Fruit fly (Drosophila melanogaster): Measurements from ENCODE around the gene Mkk4.

Gene Mkk4

dm6 chr3R:8663668-8664283 is 13.2 kb upstream of the Mkk4 start, which contains the start of gene CG8032 (continued):
- TF ChIP-seq dsx (GFP tag; optimal IDR thresholded peaks at IDR 0.05; ENCODE audit: poor library complexity, severe bottlenecking) = peak; percentile 29
- TF ChIP-seq eg (GFP tag; IDR thresholded peaks at IDR 0.05) = no peak
- TF ChIP-seq OdsH (GFP tag; optimal IDR thresholded peaks at IDR 0.05) = peak; percentile 43
- TF ChIP-seq ss (GFP tag; optimal IDR thresholded peaks at IDR 0.05) = peak in 1 of 2 experiments; percentile 26
- TF ChIP-seq CG3919 (GFP tag; optimal IDR thresholded peaks at IDR 0.05) = peak; percentile 50
- TF ChIP-seq CG10669 (GFP tag; optimal IDR thresholded peaks at IDR 0.05) = no peak
- no peak for TF ChIP-seq Lpt (GFP tag; optimal IDR thresholded peaks at IDR 0.05)
- no peak for TF ChIP-seq CG4318 (GFP tag; optimal IDR thresholded peaks at IDR 0.05)
- peak; percentile 2 for TF ChIP-seq CG34406 (GFP tag; optimal IDR thresholded peaks at IDR 0.05)
- TF ChIP-seq Met (GFP tag; optimal IDR thresholded peaks at IDR 0.05) = peak; percentile 50
- TF ChIP-seq CG8119 (GFP tag; IDR thresholded peaks at IDR 0.05) = no peak
- TF ChIP-seq Eip78C (GFP tag) = peak; percentile 62
- TF ChIP-seq fkh (GFP tag; optimal IDR thresholded peaks at IDR 0.05) = peak; percentile 97
- TF ChIP-seq CG6854 (GFP tag; optimal IDR thresholded peaks at IDR 0.05) = no peak
- no peak for TF ChIP-seq Eip93F (GFP tag; optimal IDR thresholded peaks at IDR 0.05)
- peak; percentile 61 for TF ChIP-seq Sox102F (GFP tag; optimal IDR thresholded peaks at IDR 0.05)
- peak in 1 of 2 experiments; percentile 14 for TF ChIP-seq salr (GFP tag; optimal IDR thresholded peaks at IDR 0.05)
- no peak for TF ChIP-seq CG8632 (GFP tag; optimal IDR thresholded peaks at IDR 0.05)
- TF ChIP-seq esn (GFP tag; optimal IDR thresholded peaks at IDR 0.05) = peak; percentile 59

dm6 chr3R:8660661-8661060 is 10.1 kb upstream of the Mkk4 start, which contains the start of gene bel:
Gene bel (minus strand): TSS chr3R:8660761.
- no peak for TF ChIP-seq CG15336 (GFP tag; IDR thresholded peaks at IDR 0.05)
- TF ChIP-seq Hr38 (GFP tag; optimal IDR thresholded peaks at IDR 0.05) = no peak
- TF ChIP-seq CG6163 (GFP tag; IDR thresholded peaks at IDR 0.05) = no peak
- TF ChIP-seq CG11762 (GFP tag; optimal IDR thresholded peaks at IDR 0.05; ENCODE audit: insufficient read depth) = no peak
- no peak for TF ChIP-seq CG10669 (GFP tag; optimal IDR thresholded peaks at IDR 0.05)
- no peak for TF ChIP-seq Sox102F (GFP tag; optimal IDR thresholded peaks at IDR 0.05)
- TF ChIP-seq eg (GFP tag; IDR thresholded peaks at IDR 0.05) = no peak

- TF ChIP-seq Eip75B (GFP tag; optimal IDR thresholded peaks at IDR 0.05) (no peak), Sox102F (GFP tag; optimal IDR thresholded peaks at IDR 0.05) (no peak), spab (GFP tag; optimal IDR thresholded peaks at IDR 0.05) (no peak), CG3919 (GFP tag; optimal IDR thresholded peaks at IDR 0.05) (peak; percentile 36), CG6854 (GFP tag; optimal IDR thresholded peaks at IDR 0.05) (peak; percentile 27), CG11902 (GFP tag; optimal IDR thresholded peaks at IDR 0.05) (no peak), eg (GFP tag; IDR thresholded peaks at IDR 0.05) (0 out of 3 replicates have a peak, but pooled peaks have one; percentile 31), CG3032 (tag; optimal IDR thresholded peaks at IDR 0.05) (peak; percentile 29), Hr4 (GFP tag; optimal IDR thresholded peaks at IDR 0.05) (no peak), fd85E (GFP tag; optimal IDR thresholded peaks at IDR 0.05) (no peak), CG34406 (GFP tag; optimal IDR thresholded peaks at IDR 0.05) (no peak), CG8632 (GFP tag; optimal IDR thresholded peaks at IDR 0.05) (no peak), Gug (GFP tag; IDR thresholded peaks at IDR 0.05) (no peak), Hr39 (GFP tag; optimal IDR thresholded peaks at IDR 0.05) (no peak), CG32006 (GFP tag; optimal IDR thresholded peaks at IDR 0.05) (no peak), CG6808 (GFP tag; optimal IDR thresholded peaks at IDR 0.05) (peak; percentile 24), CG10669 (GFP tag; optimal IDR thresholded peaks at IDR 0.05) (no peak), Eip78C (GFP tag) (peak; percentile 29), achi (GFP tag; optimal IDR thresholded peaks at IDR 0.05) (peak; percentile 51), CG8319 (GFP tag; optimal IDR thresholded peaks at IDR 0.05) (no peak), vri (GFP tag; optimal IDR thresholded peaks at IDR 0.05) (no peak), svp (GFP tag) (peak; percentile 69), cyc (GFP tag; optimal IDR thresholded peaks at IDR 0.05) (no peak), CG9139 (GFP tag; optimal IDR thresholded peaks at IDR 0.05) (no peak), Eip93F (GFP tag; optimal IDR thresholded peaks at IDR 0.05) (no peak), CG4318 (GFP tag; optimal IDR thresholded peaks at IDR 0.05) (no peak), Sox15 (GFP tag; optimal IDR thresholded peaks at IDR 0.05) (no peak), pdm3 (GFP tag; optimal IDR thresholded peaks at IDR 0.05) (no peak), Smox (GFP tag; optimal IDR thresholded peaks at IDR 0.05) (peak; percentile 20), net (GFP tag; optimal IDR thresholded peaks at IDR 0.05) (no peak), dac (GFP tag; optimal IDR thresholded peaks at IDR 0.05) (no peak)
Observed at dm6 chr3R:8659907-8660660, 9.5 kb upstream of the Mkk4 start.

Measured in whole organism, prepupa.